Fruit fly (Drosophila melanogaster): ENCODE data around the gene Sec61alpha.

Sec61alpha gene

DNA sequence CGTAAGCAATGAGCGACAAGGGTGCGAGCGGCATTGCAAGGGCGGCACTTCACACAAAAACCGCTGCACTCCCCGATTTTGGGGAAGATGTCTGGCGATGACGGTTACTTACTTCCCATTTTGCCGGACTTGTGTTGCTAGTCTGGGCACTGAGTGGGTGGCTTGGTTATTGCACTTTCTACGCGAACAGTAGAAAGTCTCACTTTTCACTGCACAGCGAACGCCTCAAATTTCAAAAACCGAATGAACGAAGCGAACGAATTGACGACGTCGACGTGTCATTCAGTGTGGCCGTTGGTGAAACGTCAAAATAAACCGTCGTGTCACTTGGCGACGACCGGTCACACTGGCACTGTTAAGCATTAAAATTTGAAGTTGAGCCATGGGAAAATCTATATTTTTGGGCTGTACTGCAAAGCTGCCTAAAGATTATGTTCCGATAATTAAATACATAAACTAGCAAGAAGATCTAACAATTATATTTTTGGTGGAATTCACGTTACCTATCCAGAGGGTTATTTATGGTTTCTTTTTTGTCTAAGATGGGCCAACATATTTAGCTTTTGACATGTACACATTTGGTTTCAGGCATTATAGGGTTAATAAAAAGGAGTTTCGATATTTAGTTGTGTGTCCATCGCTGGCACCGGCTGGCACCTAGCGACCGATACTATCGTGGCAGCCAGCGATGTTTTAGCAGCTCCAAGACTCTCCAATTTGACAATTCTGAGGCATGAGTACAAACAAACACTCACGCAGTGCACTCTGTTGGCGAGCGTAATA lies at the start of gene Sec61alpha, which contains the start of gene Daxx:
Gene Sec61alpha, minus strand, starts transcription at position 364 of the 783 bp plus-strand sequence.
Gene Daxx, plus strand, starts transcription at position 718 of the 783 bp plus-strand sequence.
- TF ChIP-seq Mnt (GFP tag; optimal IDR thresholded peaks at IDR 0.05) (peak; percentile 62), toe (GFP tag; optimal IDR thresholded peaks at IDR 0.05) (peak; percentile 94), CG12768 (GFP tag; optimal IDR thresholded peaks at IDR 0.05) (peak; percentile 70), CG1620 (GFP tag; optimal IDR thresholded peaks at IDR 0.05) (peak; percentile 93), cic (GFP tag; optimal IDR thresholded peaks at IDR 0.05) (no peak), ovo (GFP tag; optimal IDR thresholded peaks at IDR 0.05) (peak; percentile 68), cnc (optimal IDR thresholded peaks at IDR 0.05) (no peak), CG14711 (tag; optimal IDR thresholded peaks at IDR 0.05) (peak; percentile 74), Clk (GFP tag; optimal IDR thresholded peaks at IDR 0.05) (peak; percentile 85), bab1 (GFP tag; optimal IDR thresholded peaks at IDR 0.05) (peak; percentile 83), kay (GFP tag; ENCODE audit: borderline replicate concordance) (no peak), Hr96 (GFP tag; optimal IDR thresholded peaks at IDR 0.05) (peak; percentile 90), pad (GFP tag; optimal IDR thresholded peaks at IDR 0.05) (peak; percentile 45), CG5204 (GFP tag; optimal IDR thresholded peaks at IDR 0.05) (no peak), CG33017 (tag; optimal IDR thresholded peaks at IDR 0.05) (peak; percentile 75), CG7045 (GFP tag; optimal IDR thresholded peaks at IDR 0.05) (peak; percentile 61), CG7101 (tag; optimal IDR thresholded peaks at IDR 0.05) (peak; percentile 83), tj (GFP tag; optimal IDR thresholded peaks at IDR 0.05) (peak; percentile 84), Crg-1 (GFP tag; optimal IDR thresholded peaks at IDR 0.05) (peak; percentile 66), CG11617 (GFP tag; optimal IDR thresholded peaks at IDR 0.05) (peak; percentile 55)

- TF ChIP-seq CG5204 (GFP tag; optimal IDR thresholded peaks at IDR 0.05) (no peak), toe (GFP tag; optimal IDR thresholded peaks at IDR 0.05) (no peak), CG1620 (GFP tag; optimal IDR thresholded peaks at IDR 0.05) (peak; percentile 26), bab1 (GFP tag; optimal IDR thresholded peaks at IDR 0.05) (peak; percentile 24)
Measured at dm6 chr2L:6526996-6527395, 46.6 kb upstream of the Sec61alpha start.

DNA sequence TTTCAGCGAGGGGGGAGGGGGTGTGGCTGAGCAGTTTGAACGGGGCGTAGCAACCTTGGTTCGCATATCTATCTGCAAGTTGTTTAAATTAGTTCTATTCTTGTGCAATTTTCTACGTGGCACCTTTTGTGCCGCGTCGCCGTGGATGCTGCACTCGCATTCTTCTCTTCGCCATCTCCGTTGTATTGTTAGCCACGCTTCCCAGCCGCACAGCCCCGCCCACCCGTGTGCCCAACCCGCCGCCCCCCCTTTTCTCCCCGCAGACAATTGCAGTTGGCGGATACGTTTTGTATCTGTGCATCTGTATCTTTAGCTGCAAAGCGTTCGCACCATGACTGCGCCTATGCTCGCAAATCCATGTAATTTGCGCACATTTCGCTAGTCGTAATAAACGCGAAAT lies 33.6 kb upstream of the Sec61alpha start:
- TF ChIP-seq CG12768 (GFP tag; optimal IDR thresholded peaks at IDR 0.05) (peak; percentile 51), CG5204 (GFP tag; optimal IDR thresholded peaks at IDR 0.05) (no peak)

- TF ChIP-seq CG14711 (tag; optimal IDR thresholded peaks at IDR 0.05) = no peak
- no peak for TF ChIP-seq CG7045 (GFP tag; optimal IDR thresholded peaks at IDR 0.05)
- TF ChIP-seq pad (GFP tag; optimal IDR thresholded peaks at IDR 0.05) = no peak
- no peak for TF ChIP-seq CG11617 (GFP tag; optimal IDR thresholded peaks at IDR 0.05)
- TF ChIP-seq cnc (optimal IDR thresholded peaks at IDR 0.05) = no peak
- TF ChIP-seq CG7101 (tag; optimal IDR thresholded peaks at IDR 0.05) = no peak
- TF ChIP-seq Crg-1 (GFP tag; optimal IDR thresholded peaks at IDR 0.05) = no peak
- TF ChIP-seq kay (GFP tag; ENCODE audit: borderline replicate concordance) = no peak
- TF ChIP-seq ovo (GFP tag; optimal IDR thresholded peaks at IDR 0.05) = no peak
- TF ChIP-seq Mnt (GFP tag; optimal IDR thresholded peaks at IDR 0.05) = no peak
- TF ChIP-seq tj (GFP tag; optimal IDR thresholded peaks at IDR 0.05) = no peak
- TF ChIP-seq CG5204 (GFP tag; optimal IDR thresholded peaks at IDR 0.05) = no peak
- no peak for TF ChIP-seq toe (GFP tag; optimal IDR thresholded peaks at IDR 0.05)
- no peak for TF ChIP-seq CG1620 (GFP tag; optimal IDR thresholded peaks at IDR 0.05)
- TF ChIP-seq bab1 (GFP tag; optimal IDR thresholded peaks at IDR 0.05) = no peak
- TF ChIP-seq CG33017 (tag; optimal IDR thresholded peaks at IDR 0.05) = no peak
- no peak for TF ChIP-seq Hr96 (GFP tag; optimal IDR thresholded peaks at IDR 0.05)
- TF ChIP-seq cic (GFP tag; optimal IDR thresholded peaks at IDR 0.05) = no peak
- no peak for TF ChIP-seq Clk (GFP tag; optimal IDR thresholded peaks at IDR 0.05)
Measured at dm6 chr2L:6508666-6509065, 28.3 kb upstream of the Sec61alpha start.

DNA sequence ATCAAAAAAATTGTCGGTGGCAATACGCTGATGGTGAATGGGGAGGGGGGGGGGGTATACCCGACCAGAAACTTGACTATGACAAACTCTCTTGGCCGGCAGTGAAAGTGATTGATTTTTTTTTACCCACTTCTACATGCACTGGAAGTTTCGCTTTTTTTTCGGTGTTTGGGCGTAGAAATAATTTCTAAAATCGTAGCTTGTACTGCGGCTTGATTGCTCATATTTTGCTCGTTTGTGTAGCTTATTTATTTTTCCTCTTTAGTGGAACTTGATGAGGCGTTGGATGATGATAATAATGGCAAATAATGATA lies 23.3 kb upstream of the Sec61alpha start:
- TF ChIP-seq Hr96 (GFP tag; optimal IDR thresholded peaks at IDR 0.05) (no peak), tj (GFP tag; optimal IDR thresholded peaks at IDR 0.05) (no peak), bab1 (GFP tag; optimal IDR thresholded peaks at IDR 0.05) (no peak), CG7045 (GFP tag; optimal IDR thresholded peaks at IDR 0.05) (no peak), pad (GFP tag; optimal IDR thresholded peaks at IDR 0.05) (no peak), kay (GFP tag; ENCODE audit: borderline replicate concordance) (no peak), ovo (GFP tag; optimal IDR thresholded peaks at IDR 0.05) (no peak), toe (GFP tag; optimal IDR thresholded peaks at IDR 0.05) (no peak), cnc (optimal IDR thresholded peaks at IDR 0.05) (no peak), CG33017 (tag; optimal IDR thresholded peaks at IDR 0.05) (no peak), CG12768 (GFP tag; optimal IDR thresholded peaks at IDR 0.05) (no peak)

DNA sequence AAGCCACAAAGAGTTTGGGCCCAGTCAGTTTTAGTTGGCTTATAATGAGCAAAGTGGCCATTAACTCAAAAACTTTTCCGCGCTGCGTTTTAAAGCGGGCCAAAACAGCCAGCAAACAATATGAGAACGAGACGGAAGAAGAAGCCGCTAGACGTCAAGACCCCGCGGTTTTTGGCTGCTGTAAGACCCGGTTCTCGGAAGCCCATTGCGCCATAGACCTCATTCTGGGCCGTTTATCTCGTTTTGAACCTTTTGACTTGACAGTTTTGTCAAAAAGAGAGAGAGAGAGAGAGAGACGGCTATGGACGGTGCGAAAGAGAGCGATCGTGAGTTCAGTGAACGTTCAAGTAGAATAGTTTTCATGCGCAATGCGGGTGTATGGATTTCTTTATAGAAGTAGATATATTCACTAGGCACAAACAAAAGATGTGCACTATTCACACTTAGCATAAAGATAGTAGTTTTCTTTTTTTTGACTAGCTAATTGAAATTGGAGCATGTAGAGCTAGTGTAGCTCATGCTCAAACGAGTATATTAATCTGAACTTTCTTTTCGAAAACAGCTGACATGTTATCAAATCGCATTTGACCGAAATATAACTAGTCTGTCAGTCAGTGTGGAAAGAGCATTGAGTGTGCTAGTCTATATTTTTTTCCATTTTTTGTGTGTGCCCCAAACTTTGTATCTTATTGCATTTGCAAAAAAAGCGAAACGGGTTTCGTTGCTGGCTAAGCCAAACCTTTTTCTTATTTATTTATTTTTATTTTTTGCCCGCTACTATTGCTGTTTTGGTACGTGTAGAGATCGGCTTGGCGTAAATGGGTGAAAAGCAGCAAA lies 22.7 kb upstream of the Sec61alpha start:
- TF ChIP-seq CG1620 (GFP tag; optimal IDR thresholded peaks at IDR 0.05) (no peak), cnc (optimal IDR thresholded peaks at IDR 0.05) (no peak), CG7101 (tag; optimal IDR thresholded peaks at IDR 0.05) (no peak), CG14711 (tag; optimal IDR thresholded peaks at IDR 0.05) (no peak), bab1 (GFP tag; optimal IDR thresholded peaks at IDR 0.05) (no peak), CG7045 (GFP tag; optimal IDR thresholded peaks at IDR 0.05) (no peak), CG5204 (GFP tag; optimal IDR thresholded peaks at IDR 0.05) (no peak), tj (GFP tag; optimal IDR thresholded peaks at IDR 0.05) (no peak), Mnt (GFP tag; optimal IDR thresholded peaks at IDR 0.05) (no peak), Hr96 (GFP tag; optimal IDR thresholded peaks at IDR 0.05) (no peak), toe (GFP tag; optimal IDR thresholded peaks at IDR 0.05) (no peak), Crg-1 (GFP tag; optimal IDR thresholded peaks at IDR 0.05) (no peak), Clk (GFP tag; optimal IDR thresholded peaks at IDR 0.05) (no peak), kay (GFP tag; ENCODE audit: borderline replicate concordance) (no peak), CG12768 (GFP tag; optimal IDR thresholded peaks at IDR 0.05) (no peak), pad (GFP tag; optimal IDR thresholded peaks at IDR 0.05) (no peak), cic (GFP tag; optimal IDR thresholded peaks at IDR 0.05) (no peak)
